Worm (Caenorhabditis elegans): ENCODE data around the gene col-91.

col-91 gene

DNA sequence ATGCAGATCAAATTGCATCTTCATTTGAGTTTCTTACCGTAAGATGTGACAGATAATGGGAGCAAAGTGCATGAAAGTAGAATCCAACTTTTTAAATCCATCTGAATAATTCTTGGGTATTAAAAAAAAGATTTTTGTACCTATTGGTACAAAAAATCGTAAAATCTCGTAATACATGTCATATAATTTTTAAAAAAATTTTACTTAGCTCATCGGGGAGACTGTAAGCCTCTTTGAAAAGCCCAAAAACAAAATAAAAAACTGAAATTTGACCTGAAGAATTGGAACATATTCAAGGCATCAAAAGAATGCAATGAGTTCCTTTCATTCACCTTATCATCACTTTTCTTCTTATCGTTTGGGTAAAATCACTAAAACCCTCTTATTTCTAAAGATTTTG, 12.4 kb upstream of the col-91 start, which contains the start of gene clec-160:
TSS of gene clec-160 (minus strand) at position 101 of the 400 bp plus-strand sequence.
- TF ChIP-seq jun-1 (tag; optimal IDR thresholded peaks at IDR 0.05) (no peak), egl-27 (tag; optimal IDR thresholded peaks at IDR 0.05) (no peak), ceh-8 (GFP tag; optimal IDR thresholded peaks at IDR 0.05) (no peak), sox-4 (tag; optimal IDR thresholded peaks at IDR 0.05) (no peak), ztf-11 (tag; optimal IDR thresholded peaks at IDR 0.05) (no peak), unc-130 (tag; optimal IDR thresholded peaks at IDR 0.05) (no peak), unc-62 (GFP tag; optimal IDR thresholded peaks at IDR 0.05) (no peak), ceh-88 (GFP tag; IDR thresholded peaks at IDR 0.05) (no peak)

DNA sequence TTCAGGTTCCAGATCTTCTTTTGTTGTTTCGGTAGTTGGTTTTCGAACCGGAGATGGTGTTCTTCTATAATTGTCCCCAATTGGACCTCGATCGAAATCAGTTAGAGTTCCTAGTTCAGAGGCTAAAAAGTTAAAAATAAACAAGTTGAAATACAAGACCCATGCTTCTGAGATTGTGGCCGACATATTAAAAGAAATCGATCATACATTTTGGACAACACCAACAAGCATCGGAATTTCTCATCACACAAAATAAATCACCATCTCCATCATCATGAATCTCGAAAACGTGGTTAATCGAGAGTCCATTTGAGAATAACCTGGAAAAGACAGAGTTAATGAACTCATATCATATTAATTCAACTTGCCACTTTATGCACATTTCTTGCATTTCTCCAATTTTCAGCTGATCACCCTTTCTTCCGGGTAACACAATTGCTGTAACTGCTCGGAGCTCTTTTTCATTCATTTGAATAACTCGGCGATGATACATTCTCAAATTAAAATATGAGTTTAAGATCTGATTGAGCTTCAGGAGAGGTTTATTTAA, 8.3 kb upstream of the col-91 start, which contains the start of the genes mps-4 and F09G8.10:
TSS of gene mps-4 (minus strand) at position 101 of the 550 bp plus-strand sequence.
TSS of gene F09G8.10 (minus strand) at position 500 of the 550 bp plus-strand sequence.
- TF ChIP-seq snu-23 (GFP tag; optimal IDR thresholded peaks at IDR 0.05) = no peak
- no peak for TF ChIP-seq ceh-82 (tag; optimal IDR thresholded peaks at IDR 0.05)
- TF ChIP-seq pax-3 (tag; optimal IDR thresholded peaks at IDR 0.05) = no peak
- TF ChIP-seq ztf-11 (tag; optimal IDR thresholded peaks at IDR 0.05) = no peak
- TF ChIP-seq ceh-90 (tag; optimal IDR thresholded peaks at IDR 0.05) = no peak
- TF ChIP-seq egl-27 (tag; optimal IDR thresholded peaks at IDR 0.05) = no peak
- no peak for TF ChIP-seq nhr-20 (tag; optimal IDR thresholded peaks at IDR 0.05)
- no peak for TF ChIP-seq rnt-1 (tag; optimal IDR thresholded peaks at IDR 0.05)
- no peak for TF ChIP-seq hlh-4 (tag; optimal IDR thresholded peaks at IDR 0.05)
- TF ChIP-seq ces-1 (GFP tag; optimal IDR thresholded peaks at IDR 0.05) = no peak
- TF ChIP-seq mef-2 (tag; optimal IDR thresholded peaks at IDR 0.05) = no peak
- no peak for TF ChIP-seq isw-1 (GFP tag; IDR thresholded peaks at IDR 0.05)

DNA sequence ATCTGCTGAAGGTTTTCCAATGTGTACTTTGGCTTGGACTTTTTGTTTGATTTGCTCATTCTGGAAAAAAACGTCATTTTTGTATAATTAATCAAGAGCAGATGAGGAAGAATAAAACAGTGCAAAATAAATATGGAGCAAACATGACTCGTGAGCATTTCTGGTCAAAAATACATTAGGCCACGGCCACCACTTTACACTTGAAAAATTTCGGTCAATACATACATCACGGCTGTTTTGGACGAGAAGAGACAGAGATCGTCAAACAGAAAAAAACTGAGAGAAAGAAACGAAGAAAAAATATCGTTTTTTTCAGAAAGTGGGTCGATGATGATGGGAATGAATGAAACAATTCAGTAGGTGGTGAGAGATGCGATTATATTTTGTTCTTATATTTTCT, 4.8 kb upstream of the col-91 start, which contains the start of the genes F09G8.7 and crn-7:
TSS of gene F09G8.7 (minus strand) at position 60 of the 400 bp plus-strand sequence.
TSS of gene crn-7 (plus strand) at position 236 of the 400 bp plus-strand sequence.
- TF ChIP-seq nhr-20 (tag; optimal IDR thresholded peaks at IDR 0.05) (no peak), grh-1 (GFP tag; IDR thresholded peaks at IDR 0.05) (no peak), hpl-2 (GFP tag; optimal IDR thresholded peaks at IDR 0.05) (no peak), elt-3 (tag; optimal IDR thresholded peaks at IDR 0.05) (no peak), unc-130 (tag; optimal IDR thresholded peaks at IDR 0.05) (no peak), C04F5.9 (tag; optimal IDR thresholded peaks at IDR 0.05) (no peak), blmp-1 (tag; optimal IDR thresholded peaks at IDR 0.05) (peak; percentile 46), nhr-85 (tag) (no peak), lsy-2 (tag; optimal IDR thresholded peaks at IDR 0.05) (peak in 1 of 2 experiments; percentile 55), rnt-1 (tag; optimal IDR thresholded peaks at IDR 0.05) (peak; percentile 45), skn-1 (tag; optimal IDR thresholded peaks at IDR 0.05) (peak; percentile 25), efl-1 (optimal IDR thresholded peaks at IDR 0.05) (peak; percentile 32 to 36), efl-1 (GFP tag; optimal IDR thresholded peaks at IDR 0.05 in 1 of 2) (peak in 1 of 2 experiments; percentile 17), dpl-1 (GFP tag; optimal IDR thresholded peaks at IDR 0.05) (peak in 2 of 3 experiments; percentile 36 to 44), snu-23 (GFP tag; optimal IDR thresholded peaks at IDR 0.05) (peak; percentile 33), lir-3 (tag; optimal IDR thresholded peaks at IDR 0.05; ENCODE audit: poor library complexity) (peak; percentile 24), lin-15B (tag; optimal IDR thresholded peaks at IDR 0.05) (peak; percentile 15), fos-1 (tag; optimal IDR thresholded peaks at IDR 0.05) (no peak), lin-35 (GFP tag; optimal IDR thresholded peaks at IDR 0.05) (peak; percentile 23 to 31), ceh-82 (tag; optimal IDR thresholded peaks at IDR 0.05) (peak in 1 of 3 experiments; percentile 31)

DNA sequence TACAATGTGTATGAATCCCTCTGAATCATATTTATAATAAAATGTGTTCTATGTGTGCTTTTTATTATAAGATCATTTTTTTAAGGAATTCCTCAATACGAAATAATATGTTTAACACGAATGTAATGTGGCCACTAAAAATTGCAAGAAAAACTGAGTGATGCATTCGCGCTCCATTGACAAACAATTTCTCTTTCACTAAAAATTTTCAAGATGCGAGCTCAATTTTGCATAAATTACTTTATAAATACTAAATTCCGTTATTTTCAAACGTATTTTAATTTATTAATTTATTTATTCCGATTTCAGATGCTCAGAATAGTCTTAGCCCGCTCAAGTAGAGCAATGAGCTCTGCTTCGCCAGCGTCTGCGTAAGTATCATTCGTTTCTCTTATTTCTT, 2.3 kb upstream of the col-91 start, which contains the start of gene mrps-9:
TSS of gene mrps-9 (plus strand) at position 310 of the 400 bp plus-strand sequence.
- TF ChIP-seq dsc-1 (tag; optimal IDR thresholded peaks at IDR 0.05) (no peak), pag-3 (tag; optimal IDR thresholded peaks at IDR 0.05; ENCODE audit: borderline replicate concordance, insufficient read depth) (no peak), swsn-7 (tag; optimal IDR thresholded peaks at IDR 0.05) (peak; percentile 15), unc-130 (tag; optimal IDR thresholded peaks at IDR 0.05) (no peak), nhr-90 (tag; optimal IDR thresholded peaks at IDR 0.05; ENCODE audit: poor library complexity) (no peak), tlp-1 (tag; optimal IDR thresholded peaks at IDR 0.05) (no peak), ceh-88 (GFP tag; IDR thresholded peaks at IDR 0.05) (no peak), irx-1 (tag; optimal IDR thresholded peaks at IDR 0.05) (no peak), aly-2 (tag; optimal IDR thresholded peaks at IDR 0.05) (no peak), blmp-1 (tag; optimal IDR thresholded peaks at IDR 0.05) (peak; percentile 78), unc-98 (GFP tag; IDR thresholded peaks at IDR 0.05) (no peak), rnt-1 (tag; optimal IDR thresholded peaks at IDR 0.05) (peak; percentile 26), C34B4.2 (tag; optimal IDR thresholded peaks at IDR 0.05) (no peak), ceh-8 (GFP tag; optimal IDR thresholded peaks at IDR 0.05) (no peak), nhr-19 (GFP tag; conservative IDR thresholded peaks at IDR 0.05) (no peak), vab-15 (tag; optimal IDR thresholded peaks at IDR 0.05) (no peak), snu-23 (GFP tag; optimal IDR thresholded peaks at IDR 0.05) (peak; percentile 30), lin-39 (tag; optimal IDR thresholded peaks at IDR 0.05) (no peak), nhr-237 (tag; optimal IDR thresholded peaks at IDR 0.05) (no peak), jun-1 (tag; optimal IDR thresholded peaks at IDR 0.05) (no peak)
